Fruit fly (Drosophila melanogaster) whole organism, pupa: ENCODE data around the gene HHEX.

Experiments used
- CG10348 ChIP-seq: fragments of 200-800 bp; sonication (Bioruptor generic); IDR thresholded peaks from 2 replicates; pipeline ENCODE4 v1.3.6; 2022; ENCODE audit warnings: missing biosample characterization, missing genetic modification characterization
- CG12605 ChIP-seq: fragments of 200-800 bp; sonication (Bioruptor generic); IDR thresholded peaks from 2 replicates; pipeline ENCODE4 v1.3.6; 2022; ENCODE audit warnings: missing biosample characterization, missing genetic modification characterization
- CG13204 ChIP-seq: fragments of 200-800 bp; sonication (Bioruptor generic); optimal IDR thresholded peaks from 2 replicates; lab custom pipeline; 2018; ENCODE audit warnings: missing biosample characterization, mild to moderate bottlenecking, missing genetic modification characterization, moderate library complexity
- CG14655 ChIP-seq: fragments of 200-800 bp; sonication (Bioruptor generic); optimal IDR thresholded peaks from 3 replicates; lab custom pipeline; 2017; ENCODE audit warnings: mild to moderate bottlenecking, missing biosample characterization, missing genetic modification reagents, missing genetic modification characterization
- CG15710 ChIP-seq: fragments of 200-800 bp; sonication (Bioruptor generic); optimal IDR thresholded peaks from 2 replicates; lab custom pipeline; 2018; ENCODE audit warnings: missing biosample characterization, mild to moderate bottlenecking, missing genetic modification characterization, moderate library complexity
- CG17806 ChIP-seq: fragments of 200-800 bp; sonication (Bioruptor generic); optimal IDR thresholded peaks from 2 replicates; lab custom pipeline; 2018; ENCODE audit warnings: missing biosample characterization, mild to moderate bottlenecking, missing genetic modification characterization, moderate library complexity
- CG32121 ChIP-seq: fragments of 200-800 bp; sonication (Bioruptor generic); IDR thresholded peaks from 2 replicates; pipeline ENCODE4 v1.3.6; 2022; ENCODE audit warnings: missing biosample characterization, missing genetic modification characterization
- CG34367 ChIP-seq: fragments of 200-800 bp; sonication (Bioruptor generic); optimal IDR thresholded peaks from 2 replicates; lab custom pipeline; 2018; ENCODE audit warnings: missing biosample characterization, mild to moderate bottlenecking, missing genetic modification characterization
- CG4496 ChIP-seq: fragments of 200-800 bp; sonication (Bioruptor generic); IDR thresholded peaks from 3 replicates; pipeline ENCODE4 v1.3.6; 2022; ENCODE audit warnings: missing biosample characterization, missing genetic modification characterization
- CG8159 ChIP-seq: fragments of 200-800 bp; sonication (Bioruptor generic); optimal IDR thresholded peaks from 3 replicates; lab custom pipeline; 2018; ENCODE audit warnings: missing biosample characterization, mild to moderate bottlenecking, missing genetic modification characterization, moderate library complexity
- CG8301 ChIP-seq: fragments of 200-800 bp; sonication (Bioruptor generic); optimal IDR thresholded peaks from 2 replicates; lab custom pipeline; 2018; ENCODE audit warnings: missing biosample characterization, mild to moderate bottlenecking, missing genetic modification characterization
- CG9948 ChIP-seq: fragments of 200-800 bp; sonication (Bioruptor generic); optimal IDR thresholded peaks from 2 replicates; lab custom pipeline; 2018; ENCODE audit warnings: missing biosample characterization, mild to moderate bottlenecking, missing genetic modification characterization, moderate library complexity
- D1 ChIP-seq: fragments of 200-800 bp; sonication (Bioruptor generic); optimal IDR thresholded peaks from 2 replicates; lab custom pipeline; 2018; ENCODE audit warnings: missing biosample characterization, mild to moderate bottlenecking, missing genetic modification characterization, moderate library complexity
- EcR ChIP-seq: fragments of 200-800 bp; sonication (Bioruptor generic); optimal IDR thresholded peaks from 3 replicates; lab custom pipeline; 2019; ENCODE audit warnings: missing biosample characterization, missing genetic modification characterization, mild to moderate bottlenecking, moderate library complexity, missing genetic modification reagents
- Ets98B ChIP-seq: fragments of 200-800 bp; sonication (Bioruptor generic); IDR thresholded peaks from 2 replicates; pipeline ENCODE4 v1.3.6; 2022; ENCODE audit warnings: missing biosample characterization, missing genetic modification characterization
- Pif1A ChIP-seq: fragments of 200-800 bp; sonication (Bioruptor generic); optimal IDR thresholded peaks from 3 replicates; lab custom pipeline; 2016; ENCODE audit warnings: missing biosample characterization, missing genetic modification characterization
- Pif1B ChIP-seq: fragments of 200-800 bp; sonication (Bioruptor generic); optimal IDR thresholded peaks from 3 replicates; lab custom pipeline; 2016; ENCODE audit warnings: missing biosample characterization, missing genetic modification characterization
- Snoo ChIP-seq: fragments of 200-800 bp; sonication (Bioruptor generic); optimal IDR thresholded peaks from 3 replicates; lab custom pipeline; 2017; ENCODE audit warnings: missing biosample characterization, mild to moderate bottlenecking, missing genetic modification characterization, inconsistent platforms
- fd96Ca ChIP-seq: fragments of 200-800 bp; sonication (Bioruptor generic); IDR thresholded peaks from 3 replicates; pipeline ENCODE4 v1.3.6; 2022; ENCODE audit warnings: missing biosample characterization, missing genetic modification characterization
- gl ChIP-seq: fragments of 200-800 bp; sonication (Bioruptor generic); optimal IDR thresholded peaks from 2 replicates; lab custom pipeline; 2018; ENCODE audit warnings: missing biosample characterization, mild to moderate bottlenecking, missing genetic modification characterization
- rn ChIP-seq: fragments of 200-800 bp; sonication (Bioruptor generic); IDR thresholded peaks from 2 replicates; pipeline ENCODE4 v1.3.6; 2022; ENCODE audit warnings: missing biosample characterization, missing genetic modification characterization

The HHEX gene

dm6 chr3R:21071312-21071711 is 9.4 kb downstream of the HHEX start:
- TF ChIP-seq gl (tag; lab: Kevin White, UChicago): no peak
- TF ChIP-seq fd96Ca (GFP tag; lab: Robert Waterston, UW): no peak
- TF ChIP-seq CG4496 (GFP tag; lab: Robert Waterston, UW): no peak
- no peak for TF ChIP-seq CG13204 (GFP tag; lab: Kevin White, UChicago)
- TF ChIP-seq CG8159 (tag; lab: Kevin White, UChicago): no peak
- no peak for TF ChIP-seq CG32121
- TF ChIP-seq D1: no peak
- TF ChIP-seq Pif1B (GFP tag; lab: Kevin White, UChicago): no peak
- no peak for TF ChIP-seq CG10348 (GFP tag; lab: Robert Waterston, UW)
- no peak for TF ChIP-seq CG12605
- no peak for TF ChIP-seq Ets98B
- no peak for TF ChIP-seq CG14655 (GFP tag; lab: Kevin White, UChicago)
- no peak for TF ChIP-seq rn (GFP tag; lab: Robert Waterston, UW)
- TF ChIP-seq CG9948 (tag; lab: Kevin White, UChicago): no peak
- no peak for TF ChIP-seq CG34367 (tag; lab: Kevin White, UChicago)
- TF ChIP-seq Snoo (tag; lab: Kevin White, UChicago): no peak
- no peak for TF ChIP-seq CG17806
- no peak for TF ChIP-seq EcR (GFP tag; lab: Kevin White, UChicago)
- no peak for TF ChIP-seq Pif1A (GFP tag; lab: Kevin White, UChicago)
- TF ChIP-seq CG15710 (tag; lab: Kevin White, UChicago): no peak

dm6 chr3R:21069742-21070141 is 11.0 kb downstream of the HHEX start:
- TF ChIP-seq D1 (peak; percentile 58), fd96Ca (GFP tag; lab: Robert Waterston, UW) (no peak)

dm6 chr3R:21067543-21067942 is 13.2 kb downstream of the HHEX start:
- TF ChIP-seq CG14655 (GFP tag; lab: Kevin White, UChicago) (no peak), CG13204 (GFP tag; lab: Kevin White, UChicago) (no peak), rn (GFP tag; lab: Robert Waterston, UW) (no peak), Ets98B (no peak), CG10348 (GFP tag; lab: Robert Waterston, UW) (no peak), CG34367 (tag; lab: Kevin White, UChicago) (no peak), CG8301 (tag; lab: Kevin White, UChicago) (no peak), fd96Ca (GFP tag; lab: Robert Waterston, UW) (no peak), Pif1A (GFP tag; lab: Kevin White, UChicago) (no peak), CG32121 (no peak), CG15710 (tag; lab: Kevin White, UChicago) (no peak), Pif1B (GFP tag; lab: Kevin White, UChicago) (no peak), EcR (GFP tag; lab: Kevin White, UChicago) (no peak), CG4496 (GFP tag; lab: Robert Waterston, UW) (no peak), gl (tag; lab: Kevin White, UChicago) (no peak), CG12605 (no peak), Snoo (tag; lab: Kevin White, UChicago) (no peak), D1 (no peak), CG17806 (no peak), CG8159 (tag; lab: Kevin White, UChicago) (no peak)

dm6 chr3R:21066469-21067284 is 14.0 kb downstream of the HHEX start:
- TF ChIP-seq fd96Ca (GFP tag; lab: Robert Waterston, UW) (no peak), CG8301 (tag; lab: Kevin White, UChicago) (no peak), CG13204 (GFP tag; lab: Kevin White, UChicago) (no peak), EcR (GFP tag; lab: Kevin White, UChicago) (no peak), CG4496 (GFP tag; lab: Robert Waterston, UW) (peak; percentile 62; the same call in 2 of the 3 replicates), gl (tag; lab: Kevin White, UChicago) (no peak), CG12605 (0 out of 2 replicates have a peak, but pooled peaks have one; percentile 13), CG8159 (tag; lab: Kevin White, UChicago) (no peak)

- TF ChIP-seq Snoo (tag; lab: Kevin White, UChicago) (no peak), rn (GFP tag; lab: Robert Waterston, UW) (no peak), Pif1B (GFP tag; lab: Kevin White, UChicago) (no peak), CG34367 (tag; lab: Kevin White, UChicago) (no peak), CG4496 (GFP tag; lab: Robert Waterston, UW) (peak; percentile 46; the same call in 2 of the 3 replicates), Pif1A (GFP tag; lab: Kevin White, UChicago) (no peak), CG32121 (peak; percentile 48), CG12605 (no peak), CG8301 (tag; lab: Kevin White, UChicago) (no peak), CG8159 (tag; lab: Kevin White, UChicago) (no peak)
These were observed 15.0 kb downstream of the HHEX start for dm6 chr3R:21065696-21066080.
